Worm (Caenorhabditis elegans) whole organism, L2 larva: ENCODE data around the gene C17G1.2.

Experiments used
- C34F6.9 ChIP-seq: fragments of 150-350 bp; optimal IDR thresholded peaks from 2 replicates; lab custom pipeline; 2014; ENCODE audit warnings: missing biosample characterization, missing genetic modification characterization
- aly-2 ChIP-seq: fragments of 150-350 bp; optimal IDR thresholded peaks from 2 replicates; lab custom pipeline; 2014; ENCODE audit warnings: missing biosample characterization, missing genetic modification characterization
- ama-1 ChIP-seq: fragments of 150-350 bp; optimal IDR thresholded peaks from 2 replicates; lab custom pipeline; 2018; ENCODE audit warnings: inconsistent platforms
- ceh-16 ChIP-seq: fragments of 150-350 bp; optimal IDR thresholded peaks from 2 replicates; lab custom pipeline; 2014; ENCODE audit warnings: missing biosample characterization, missing genetic modification characterization
- elt-1 ChIP-seq: fragments of 150-350 bp; optimal IDR thresholded peaks from 2 replicates; lab custom pipeline; 2014; ENCODE audit warnings: missing biosample characterization, missing genetic modification characterization
- fos-1 ChIP-seq: fragments of 150-350 bp; optimal IDR thresholded peaks from 2 replicates; lab custom pipeline; 2014; ENCODE audit warnings: missing biosample characterization, missing genetic modification characterization
- lin-13 ChIP-seq: fragments of 150-350 bp; optimal IDR thresholded peaks from 2 replicates; lab custom pipeline; 2014; ENCODE audit warnings: missing biosample characterization, missing genetic modification reagents, missing genetic modification characterization
- mab-5 ChIP-seq: fragments of 150-350 bp; optimal IDR thresholded peaks from 2 replicates; lab custom pipeline; 2014; ENCODE audit warnings: missing biosample characterization, missing genetic modification characterization
- nhr-237 ChIP-seq: fragments of 150-350 bp; optimal IDR thresholded peaks from 2 replicates; lab custom pipeline; 2014; ENCODE audit warnings: missing biosample characterization, missing genetic modification characterization
- unc-39 ChIP-seq: fragments of 150-350 bp; optimal IDR thresholded peaks from 2 replicates; lab custom pipeline; 2014; ENCODE audit warnings: missing biosample characterization, missing genetic modification characterization
- ztf-4 ChIP-seq: fragments of 150-350 bp; optimal IDR thresholded peaks from 2 replicates; lab custom pipeline; 2014; ENCODE audit warnings: missing biosample characterization, missing genetic modification characterization

ce11 chrX:9921257-9921656, at the start of gene C17G1.2:
- no peak for TF ChIP-seq C34F6.9 (tag; lab: Kevin White, UChicago)
- no peak for TF ChIP-seq unc-39 (tag; lab: Kevin White, UChicago)
- no peak for TF ChIP-seq elt-1
- no peak for TF ChIP-seq ama-1
- TF ChIP-seq mab-5 (tag; lab: Kevin White, UChicago) = no peak
- no peak for TF ChIP-seq aly-2 (tag; lab: Kevin White, UChicago)
- no peak for TF ChIP-seq nhr-237
- no peak for TF ChIP-seq fos-1 (tag; lab: Kevin White, UChicago)
- TF ChIP-seq lin-13 (GFP tag; lab: Kevin White, UChicago) = no peak
- TF ChIP-seq ceh-16 (tag; lab: Kevin White, UChicago) = no peak
- TF ChIP-seq ztf-4 (tag; lab: Kevin White, UChicago) = no peak
